Fruit fly (Drosophila melanogaster): ENCODE data around the gene CG15756.

Gene CG15756

DNA sequence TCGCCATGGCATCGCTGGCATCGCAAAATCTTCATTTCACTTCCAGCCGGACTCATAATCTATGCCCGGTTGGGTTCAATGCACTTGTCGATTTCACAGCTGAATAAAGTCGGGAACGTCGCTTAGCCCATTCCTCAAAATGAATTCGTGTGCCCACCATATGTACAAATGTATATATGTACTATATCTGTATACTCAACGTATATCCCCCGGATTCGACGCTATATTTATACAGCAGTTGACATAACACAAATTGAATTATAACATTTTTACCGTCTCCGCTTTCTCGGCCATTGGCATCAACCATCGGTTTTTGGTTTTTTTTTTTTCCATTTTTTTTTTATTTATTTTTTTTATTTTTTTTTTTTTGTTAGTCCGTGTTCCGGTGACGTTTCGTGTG is 36.1 kb downstream of the CG15756 start (continued):
- TF ChIP-seq CG3163 (GFP tag; optimal IDR thresholded peaks at IDR 0.05), result no peak
- no peak for TF ChIP-seq CG8388 (GFP tag; optimal IDR thresholded peaks at IDR 0.05)
- no peak for TF ChIP-seq sd (tag; optimal IDR thresholded peaks at IDR 0.05)
- TF ChIP-seq Abd-B (GFP tag; optimal IDR thresholded peaks at IDR 0.05), result no peak
- no peak for TF ChIP-seq NK7.1 (GFP tag; optimal IDR thresholded peaks at IDR 0.05)
- TF ChIP-seq aop (GFP tag; IDR thresholded peaks at IDR 0.05), result no peak
- no peak for TF ChIP-seq grn (GFP tag; optimal IDR thresholded peaks at IDR 0.05)
- no peak for TF ChIP-seq gsb (GFP tag; IDR thresholded peaks at IDR 0.05)
- no peak for TF ChIP-seq CG18011 (GFP tag; optimal IDR thresholded peaks at IDR 0.05)
- peak; percentile 33 for TF ChIP-seq HHEX (GFP tag; optimal IDR thresholded peaks at IDR 0.05)
- TF ChIP-seq tio (GFP tag; optimal IDR thresholded peaks at IDR 0.05), result no peak
- TF ChIP-seq corto (GFP tag; optimal IDR thresholded peaks at IDR 0.05), result no peak
- TF ChIP-seq CG13296 (GFP tag; optimal IDR thresholded peaks at IDR 0.05), result peak; percentile 22
- TF ChIP-seq CG2712 (tag; optimal IDR thresholded peaks at IDR 0.05), result no peak
- peak; percentile 44 for TF ChIP-seq CG10543 (GFP tag; optimal IDR thresholded peaks at IDR 0.05)
- TF ChIP-seq gem (tag; optimal IDR thresholded peaks at IDR 0.05), result peak; percentile 18
- TF ChIP-seq Meics (GFP tag; optimal IDR thresholded peaks at IDR 0.05), result peak; percentile 14
- TF ChIP-seq Dip3 (GFP tag; optimal IDR thresholded peaks at IDR 0.05), result no peak
- no peak for TF ChIP-seq crp (GFP tag; optimal IDR thresholded peaks at IDR 0.05)
- no peak for TF ChIP-seq run (tag; optimal IDR thresholded peaks at IDR 0.05)
- no peak for TF ChIP-seq CG4820 (GFP tag; optimal IDR thresholded peaks at IDR 0.05)
- TF ChIP-seq CG13287 (GFP tag; IDR thresholded peaks at IDR 0.05; ENCODE audit: partially characterized antibody), result no peak
- no peak for TF ChIP-seq oc (tag; optimal IDR thresholded peaks at IDR 0.05)
- TF ChIP-seq CG18764 (GFP tag; optimal IDR thresholded peaks at IDR 0.05), result no peak
- peak; percentile 61 for TF ChIP-seq CG18599 (GFP tag; optimal IDR thresholded peaks at IDR 0.05)
- peak; percentile 44 for TF ChIP-seq CG17359 (tag; optimal IDR thresholded peaks at IDR 0.05)
- TF ChIP-seq CG43689 (GFP tag; IDR thresholded peaks at IDR 0.05), result no peak
- TF ChIP-seq PHDP (tag; optimal IDR thresholded peaks at IDR 0.05), result peak; percentile 17
- no peak for TF ChIP-seq CG12236 (GFP tag; optimal IDR thresholded peaks at IDR 0.05)
- peak; percentile 32 for TF ChIP-seq BtbVII (GFP tag; optimal IDR thresholded peaks at IDR 0.05)
- TF ChIP-seq HmgZ (tag; optimal IDR thresholded peaks at IDR 0.05), result no peak
- no peak for TF ChIP-seq CG2889 (GFP tag; IDR thresholded peaks at IDR 0.05)
- TF ChIP-seq CG11504 (tag; optimal IDR thresholded peaks at IDR 0.05), result no peak
- TF ChIP-seq vvl (GFP tag; IDR thresholded peaks at IDR 0.05), result no peak
- TF ChIP-seq bsh (GFP tag; optimal IDR thresholded peaks at IDR 0.05), result peak in 1 of 2 experiments; percentile 32
- TF ChIP-seq CG9609 (GFP tag; optimal IDR thresholded peaks at IDR 0.05), result no peak
- TF ChIP-seq CG13624 (GFP tag; optimal IDR thresholded peaks at IDR 0.05), result no peak
- TF ChIP-seq CG6854 (GFP tag; optimal IDR thresholded peaks at IDR 0.05), result no peak
- TF ChIP-seq Sin3A (optimal IDR thresholded peaks at IDR 0.05), result no peak
- TF ChIP-seq Fer1 (GFP tag; optimal IDR thresholded peaks at IDR 0.05), result peak; percentile 39
- peak; percentile 45 for TF ChIP-seq kni (GFP tag; optimal IDR thresholded peaks at IDR 0.05)
- no peak for TF ChIP-seq nmo (GFP tag; optimal IDR thresholded peaks at IDR 0.05)
- TF ChIP-seq CG11247 (GFP tag; IDR thresholded peaks at IDR 0.05), result no peak
- TF ChIP-seq tll (GFP tag; optimal IDR thresholded peaks at IDR 0.05), result no peak
- TF ChIP-seq CG11695 (GFP tag; IDR thresholded peaks at IDR 0.05), result no peak
- TF ChIP-seq CG10267 (tag; optimal IDR thresholded peaks at IDR 0.05), result no peak
- peak; percentile 15 for TF ChIP-seq CG13424 (tag; optimal IDR thresholded peaks at IDR 0.05)
- TF ChIP-seq CG3847 (GFP tag; IDR thresholded peaks at IDR 0.05), result no peak
- TF ChIP-seq nerfin-1 (tag; optimal IDR thresholded peaks at IDR 0.05), result no peak
- TF ChIP-seq Med (GFP tag), result peak; percentile 68
